Fruit fly (Drosophila melanogaster): ENCODE measurements around the gene obst-F.

DNA sequence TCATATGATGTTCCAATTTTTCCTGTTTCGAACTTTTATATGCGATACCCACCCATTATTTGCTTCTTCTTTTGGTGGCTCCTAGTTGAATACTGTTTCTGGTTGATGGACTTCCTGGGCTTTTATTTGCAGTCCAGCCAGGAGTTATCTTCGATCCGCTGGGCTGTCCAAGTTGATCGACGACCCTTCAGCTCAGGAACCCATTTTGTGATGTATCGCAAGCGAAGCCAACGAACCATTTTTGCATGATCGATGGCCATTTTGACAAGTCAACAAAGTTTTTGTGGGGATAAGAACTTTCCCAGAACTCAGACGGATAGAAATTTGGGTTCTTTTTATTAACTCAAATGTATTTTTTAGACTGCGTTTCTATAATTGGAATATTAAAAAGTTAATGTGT is 4.5 kb upstream of the obst-F start, which contains the start of gene CG7290:
- no peak for TF ChIP-seq lola (GFP tag; optimal IDR thresholded peaks at IDR 0.05)
- no peak for TF ChIP-seq h (GFP tag; optimal IDR thresholded peaks at IDR 0.05)
- TF ChIP-seq fru (GFP tag; optimal IDR thresholded peaks at IDR 0.05), result no peak
- no peak for TF ChIP-seq Sp1 (GFP tag; optimal IDR thresholded peaks at IDR 0.05)
- no peak for TF ChIP-seq Hnf4 (GFP tag; optimal IDR thresholded peaks at IDR 0.05)
- no peak for TF ChIP-seq CrebA (GFP tag; optimal IDR thresholded peaks at IDR 0.05; ENCODE audit: borderline replicate concordance)
- TF ChIP-seq psq (GFP tag; optimal IDR thresholded peaks at IDR 0.05), result no peak
- no peak for TF ChIP-seq Mio (GFP tag; optimal IDR thresholded peaks at IDR 0.05)
- TF ChIP-seq usp (GFP tag; optimal IDR thresholded peaks at IDR 0.05), result no peak
- TF ChIP-seq N (GFP tag; optimal IDR thresholded peaks at IDR 0.05), result no peak
- no peak for TF ChIP-seq Myc (optimal IDR thresholded peaks at IDR 0.05)
- no peak for TF ChIP-seq brk (GFP tag; optimal IDR thresholded peaks at IDR 0.05)
